Fruit fly (Drosophila melanogaster) whole organism, embryonic: Measurements from ENCODE around the gene CG14402.

ENCODE experiments used
- Adf1 ChIP-seq: fragments of 200-800 bp; sonication (Bioruptor generic); IDR thresholded peaks from 2 replicates; pipeline ENCODE4 v1.3.6; 2022; ENCODE audit warnings: missing biosample characterization, missing genetic modification characterization
- Aef1 ChIP-seq: fragments of 200-800 bp; sonication (Bioruptor generic); IDR thresholded peaks from 3 replicates; pipeline ENCODE4 v1.3.6; 2022; ENCODE audit warnings: missing biosample characterization, missing genetic modification characterization
- Atf6 ChIP-seq: fragments of 200-800 bp; sonication (Bioruptor generic); IDR thresholded peaks from 2 replicates; pipeline ENCODE4 v1.3.6; 2022; ENCODE audit warnings: missing biosample characterization, missing genetic modification characterization
- CG10462 ChIP-seq: fragments of 200-800 bp; sonication (Bioruptor generic); optimal IDR thresholded peaks from 2 replicates; lab custom pipeline; 2016; ENCODE audit warnings: missing biosample characterization, missing genetic modification characterization
- CG10565 ChIP-seq: fragments of 200-800 bp; sonication (Bioruptor generic); optimal IDR thresholded peaks from 3 replicates; lab custom pipeline; 2016; ENCODE audit warnings: missing biosample characterization, mild to moderate bottlenecking, missing genetic modification characterization
- CG10979 ChIP-seq: fragments of 200-800 bp; sonication (Bioruptor generic); optimal IDR thresholded peaks from 2 replicates; lab custom pipeline; 2018; ENCODE audit warnings: missing biosample characterization, mild to moderate bottlenecking, missing genetic modification characterization, moderate library complexity
- CG11398 ChIP-seq: fragments of 200-800 bp; sonication (Bioruptor generic); optimal IDR thresholded peaks from 2 replicates; lab custom pipeline; 2016; ENCODE audit warnings: missing biosample characterization, missing genetic modification characterization
- CG11696 ChIP-seq: fragments of 200-800 bp; sonication (Bioruptor generic); IDR thresholded peaks from 2 replicates; pipeline ENCODE4 v1.3.6; 2022; ENCODE audit warnings: missing biosample characterization, missing genetic modification characterization
- CG14965 ChIP-seq: fragments of 200-800 bp; sonication (Bioruptor generic); optimal IDR thresholded peaks from 2 replicates; lab custom pipeline; 2016; ENCODE audit warnings: missing biosample characterization, missing genetic modification characterization, borderline replicate concordance
- CG16779 ChIP-seq: fragments of 200-800 bp; sonication (Bioruptor generic); IDR thresholded peaks from 2 replicates; pipeline ENCODE4 v1.3.6; 2022; ENCODE audit warnings: missing biosample characterization, missing genetic modification characterization
- CG16815 ChIP-seq: fragments of 200-800 bp; sonication (Bioruptor generic); optimal IDR thresholded peaks from 3 replicates; lab custom pipeline; 2017; ENCODE audit warnings: missing biosample characterization, mild to moderate bottlenecking, missing genetic modification characterization
- CG17359 ChIP-seq: fragments of 200-800 bp; sonication (Bioruptor generic); optimal IDR thresholded peaks from 3 replicates; lab custom pipeline; 2018; ENCODE audit warnings: missing biosample characterization, mild to moderate bottlenecking, missing genetic modification characterization, moderate library complexity
- CG18476 ChIP-seq: fragments of 200-800 bp; sonication (Bioruptor generic); optimal IDR thresholded peaks from 2 replicates; lab custom pipeline; 2016; ENCODE audit warnings: missing biosample characterization, mild to moderate bottlenecking, missing genetic modification characterization
- CG2199 ChIP-seq: fragments of 200-800 bp; sonication (Bioruptor generic); IDR thresholded peaks from 3 replicates; pipeline ENCODE4 v1.3.6; 2022; ENCODE audit warnings: missing biosample characterization, missing genetic modification characterization
- CG2889 ChIP-seq: fragments of 200-800 bp; sonication (Bioruptor generic); IDR thresholded peaks from 3 replicates; pipeline ENCODE4 v1.3.6; 2022; ENCODE audit warnings: missing biosample characterization, missing genetic modification characterization
- CG3995 ChIP-seq: fragments of 200-800 bp; sonication (Bioruptor generic); optimal IDR thresholded peaks from 3 replicates; lab custom pipeline; 2016; ENCODE audit warnings: missing biosample characterization, missing genetic modification characterization
- CG4730 ChIP-seq: fragments of 200-800 bp; sonication (Bioruptor generic); IDR thresholded peaks from 2 replicates; pipeline ENCODE4 v1.3.6; 2022; ENCODE audit warnings: missing biosample characterization, missing genetic modification characterization
- CG6654 ChIP-seq: fragments of 200-800 bp; sonication (Bioruptor generic); optimal IDR thresholded peaks from 2 replicates; lab custom pipeline; 2017; ENCODE audit warnings: missing biosample characterization, mild to moderate bottlenecking, missing genetic modification characterization
- CG9727 ChIP-seq: fragments of 200-800 bp; sonication (Bioruptor generic); optimal IDR thresholded peaks from 3 replicates; lab custom pipeline; 2017; ENCODE audit warnings: missing biosample characterization, mild to moderate bottlenecking, missing genetic modification characterization
- Chrac-16 ChIP-seq: fragments of 200-800 bp; sonication (Bioruptor generic); optimal IDR thresholded peaks from 3 replicates; lab custom pipeline; 2016; ENCODE audit warnings: missing biosample characterization, missing genetic modification characterization
- D19A ChIP-seq: fragments of 200-800 bp; optimal IDR thresholded peaks from 3 replicates; lab custom pipeline; 2019; ENCODE audit warnings: missing biosample characterization, mild to moderate bottlenecking, missing genetic modification characterization, moderate library complexity
- Deaf1 ChIP-seq: fragments of 200-800 bp; optimal IDR thresholded peaks from 3 replicates; lab custom pipeline; 2019; ENCODE audit warnings: missing biosample characterization, mild to moderate bottlenecking, missing genetic modification characterization, moderate library complexity
- Doc2 ChIP-seq: fragments of 200-800 bp; sonication (Bioruptor generic); IDR thresholded peaks from 2 replicates; pipeline ENCODE4 v1.3.6; 2022; ENCODE audit warnings: missing biosample characterization, missing genetic modification characterization
- Ets65A ChIP-seq: fragments of 200-800 bp; sonication (Bioruptor generic); peaks from one replicate; lab custom pipeline; 2016; ENCODE audit warnings: missing biosample characterization, missing genetic modification characterization
- Hr51 ChIP-seq, 2 experiments: fragments of 200-800 bp; sonication (Bioruptor generic); optimal IDR thresholded peaks; 2 replicates in 1 of 2; 3 replicates in 1 of 2; lab custom pipeline; 2016 to 2018; ENCODE audit warnings: missing biosample characterization in 2 of 2, missing genetic modification characterization in 2 of 2, mild to moderate bottlenecking in 1 of 2, moderate library complexity in 1 of 2
- Lim3 ChIP-seq: fragments of 200-800 bp; sonication (Bioruptor generic); IDR thresholded peaks from 2 replicates; pipeline ENCODE4 v1.3.6; 2022; ENCODE audit warnings: missing biosample characterization, missing genetic modification characterization
- Mad ChIP-seq: fragments of 200-800 bp; sonication (Bioruptor generic); optimal IDR thresholded peaks from 2 replicates; lab custom pipeline; 2016; ENCODE audit warnings: missing biosample characterization, missing genetic modification characterization
- Myb ChIP-seq: fragments of 200-800 bp; sonication (Bioruptor generic); optimal IDR thresholded peaks from 2 replicates; lab custom pipeline; 2016; ENCODE audit warnings: missing biosample characterization, missing genetic modification characterization
- NFAT ChIP-seq: fragments of 200-800 bp; sonication (Bioruptor generic); IDR thresholded peaks from 2 replicates; pipeline ENCODE4 v1.3.6; 2022; ENCODE audit warnings: missing biosample characterization, missing genetic modification characterization
- NfI ChIP-seq: fragments of 200-800 bp; sonication (Bioruptor generic); optimal IDR thresholded peaks from 3 replicates; lab custom pipeline; 2018; ENCODE audit warnings: missing biosample characterization, mild to moderate bottlenecking, missing genetic modification characterization, moderate library complexity
- Ravus ChIP-seq: fragments of 200-800 bp; sonication (Bioruptor generic); IDR thresholded peaks from 2 replicates; pipeline ENCODE4 v1.3.6; 2022; ENCODE audit warnings: missing biosample characterization, missing genetic modification characterization
- TFAM ChIP-seq: fragments of 200-800 bp; sonication (Bioruptor generic); optimal IDR thresholded peaks from 2 replicates; lab custom pipeline; 2017; ENCODE audit warnings: missing biosample characterization, missing genetic modification characterization, inconsistent platforms
- ap ChIP-seq: fragments of 200-800 bp; sonication (Bioruptor generic); IDR thresholded peaks from 2 replicates; pipeline ENCODE4 v1.3.6; 2022; ENCODE audit warnings: missing biosample characterization, missing genetic modification characterization
- chif ChIP-seq, 2 experiments: fragments of 200-800 bp; sonication (Bioruptor generic); optimal IDR thresholded peaks; 3 replicates each; lab custom pipeline; 2016; ENCODE audit warnings: missing biosample characterization in 2 of 2, missing genetic modification characterization in 2 of 2
- disco-r ChIP-seq: fragments of 200-800 bp; sonication (Bioruptor generic); optimal IDR thresholded peaks from 2 replicates; lab custom pipeline; 2016; ENCODE audit warnings: missing biosample characterization, missing genetic modification characterization
- dmrt11E ChIP-seq: fragments of 200-800 bp; sonication (Bioruptor generic); optimal IDR thresholded peaks from 3 replicates; lab custom pipeline; 2018; ENCODE audit warnings: missing biosample characterization, mild to moderate bottlenecking, missing genetic modification characterization, moderate library complexity
- fd3F ChIP-seq: fragments of 200-800 bp; sonication (Bioruptor generic); optimal IDR thresholded peaks from 2 replicates; lab custom pipeline; 2018; ENCODE audit warnings: missing biosample characterization, mild to moderate bottlenecking, missing genetic modification characterization, moderate library complexity
- fru ChIP-seq: fragments of >200 bp; optimal IDR thresholded peaks from 2 replicates; lab custom pipeline; 2017
- gcm2 ChIP-seq: fragments of 200-800 bp; sonication (Bioruptor generic); optimal IDR thresholded peaks from 2 replicates; lab custom pipeline; 2016; ENCODE audit warnings: missing biosample characterization, missing genetic modification characterization
- hb ChIP-seq: fragments of 200-800 bp; sonication (Bioruptor generic); IDR thresholded peaks from 3 replicates; pipeline ENCODE4 v1.3.6; 2022; ENCODE audit warnings: missing biosample characterization, missing genetic modification characterization; ENCODE audit not compliant: partially characterized antibody
- kay ChIP-seq: fragments of 200-800 bp; sonication (Bioruptor generic); optimal IDR thresholded peaks from 2 replicates; lab custom pipeline; 2016; ENCODE audit warnings: missing biosample characterization, missing genetic modification characterization
- mld ChIP-seq: fragments of 200-800 bp; sonication (Bioruptor generic); IDR thresholded peaks from 3 replicates; pipeline ENCODE4 v1.3.6; 2022; ENCODE audit warnings: missing biosample characterization, missing genetic modification characterization; ENCODE audit not compliant: partially characterized antibody
- nerfin-2 ChIP-seq: fragments of 200-800 bp; sonication (Bioruptor generic); IDR thresholded peaks from 2 replicates; pipeline ENCODE4 v1.3.6; 2022; ENCODE audit warnings: missing biosample characterization, missing genetic modification characterization; ENCODE audit not compliant: partially characterized antibody
- nom ChIP-seq: fragments of 200-800 bp; sonication (Bioruptor generic); optimal IDR thresholded peaks from 2 replicates; lab custom pipeline; 2017; ENCODE audit warnings: missing biosample characterization, missing genetic modification characterization, mild to moderate bottlenecking, moderate library complexity, missing genetic modification reagents
- repo ChIP-seq: fragments of 200-800 bp; sonication (Bioruptor generic); optimal IDR thresholded peaks from 2 replicates; lab custom pipeline; 2016; ENCODE audit warnings: missing biosample characterization, missing genetic modification characterization
- sens-2 ChIP-seq: fragments of 200-800 bp; sonication (Bioruptor generic); IDR thresholded peaks from 2 replicates; pipeline ENCODE4 v1.3.6; 2022; ENCODE audit warnings: missing biosample characterization, missing genetic modification characterization
- trem ChIP-seq: fragments of 200-800 bp; optimal IDR thresholded peaks from 3 replicates; lab custom pipeline; 2019; ENCODE audit warnings: missing biosample characterization, mild to moderate bottlenecking, missing genetic modification characterization, moderate library complexity
- vnd ChIP-seq: fragments of 200-800 bp; sonication (Bioruptor generic); IDR thresholded peaks from 3 replicates; pipeline ENCODE4 v1.3.6; 2022; ENCODE audit warnings: missing biosample characterization, missing genetic modification characterization; ENCODE audit not compliant: partially characterized antibody
- z ChIP-seq: fragments of 200-800 bp; sonication (Bioruptor generic); IDR thresholded peaks from 3 replicates; pipeline ENCODE4 v1.3.6; 2022; ENCODE audit warnings: missing biosample characterization, missing genetic modification characterization
- zfh1 ChIP-seq: fragments of 200-800 bp; sonication (Bioruptor generic); IDR thresholded peaks from 3 replicates; pipeline ENCODE4 v1.3.6; 2022; ENCODE audit warnings: missing biosample characterization, missing genetic modification characterization

CG14402 gene

DNA sequence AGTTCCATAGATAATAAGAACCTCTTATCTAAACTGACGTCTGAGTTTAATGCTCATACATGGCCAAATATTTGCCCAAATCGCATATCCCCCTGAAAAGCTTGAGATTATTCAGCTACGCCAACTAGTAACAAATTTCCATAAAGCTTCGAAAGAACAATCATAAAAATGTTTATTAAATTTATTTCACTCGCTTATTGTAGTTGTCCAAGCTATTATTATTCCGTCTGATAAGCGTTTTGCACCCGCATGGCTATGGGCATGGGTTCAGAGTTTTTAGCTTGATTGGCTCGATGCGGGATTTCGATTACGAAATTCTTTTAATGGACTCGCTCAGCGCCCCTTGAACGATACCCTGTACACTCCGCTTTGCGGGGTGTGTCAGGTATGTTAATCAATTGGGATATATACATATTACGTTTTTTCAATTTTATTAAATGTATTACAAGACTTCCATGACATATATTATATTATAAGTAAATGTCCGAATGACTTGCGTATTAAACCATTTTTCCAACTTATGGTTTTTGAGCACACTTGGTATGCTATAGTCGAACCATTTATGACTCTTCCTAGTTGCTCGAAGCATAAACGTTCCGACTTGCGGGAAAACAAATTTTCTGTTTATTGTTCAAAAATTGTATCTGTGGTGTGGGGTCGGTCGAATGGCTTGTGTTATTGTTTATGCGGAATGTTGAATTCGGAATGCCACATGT is 43.3 kb upstream of the CG14402 start (continued):
- peak; percentile 26 for TF ChIP-seq nom (GFP tag; lab: Kevin White, UChicago)
- TF ChIP-seq Adf1 (GFP tag; lab: Robert Waterston, UW): peak; percentile 84
- peak; percentile 21 for TF ChIP-seq repo (GFP tag; lab: Kevin White, UChicago)
- peak; percentile 92 for TF ChIP-seq kay (GFP tag; lab: Kevin White, UChicago)
- TF ChIP-seq CG11696: peak; percentile 81
- peak; percentile 89 for TF ChIP-seq Lim3
- peak; percentile 95 for TF ChIP-seq Chrac-16 (GFP tag; lab: Kevin White, UChicago)
- TF ChIP-seq mld: peak; percentile 80; the same call in 2 of the 3 replicates
- peak; percentile 87 for TF ChIP-seq CG10462 (GFP tag; lab: Kevin White, UChicago)
- TF ChIP-seq Doc2: peak; percentile 88
- TF ChIP-seq NfI: peak; percentile 94
- TF ChIP-seq CG10979 (tag; lab: Kevin White, UChicago): peak; percentile 94
- TF ChIP-seq CG17359 (tag; lab: Kevin White, UChicago): peak; percentile 97
- peak; percentile 94 for TF ChIP-seq ap
- TF ChIP-seq Mad (GFP tag; lab: Kevin White, UChicago): peak; percentile 90
- peak; percentile 92 for TF ChIP-seq D19A (tag; lab: Kevin White, UChicago)
- peak; percentile 83 to 84 for TF ChIP-seq chif (GFP tag; optimal IDR thresholded peaks at IDR 0.05; lab: Kevin White, UChicago)
- TF ChIP-seq CG4730 (GFP tag; lab: Robert Waterston, UW): peak; percentile 95
- peak; percentile 88 for TF ChIP-seq CG18476 (GFP tag; lab: Kevin White, UChicago)
- TF ChIP-seq trem (tag; lab: Kevin White, UChicago): peak; percentile 86
- peak; percentile 52 for TF ChIP-seq CG10565 (GFP tag; lab: Kevin White, UChicago)
- peak; percentile 94 for TF ChIP-seq CG16815 (GFP tag; lab: Kevin White, UChicago)
- TF ChIP-seq CG2889 (GFP tag; lab: Robert Waterston, UW): peak; percentile 94
- peak; percentile 81 for TF ChIP-seq Deaf1
- peak; percentile 84 for TF ChIP-seq CG6654
- peak; percentile 93 for TF ChIP-seq Aef1 (GFP tag; lab: Robert Waterston, UW)
- TF ChIP-seq z (GFP tag; lab: Robert Waterston, UW): peak; percentile 61; the same call in 1 of the 3 replicates
- peak; percentile 93 for TF ChIP-seq Ravus
- peak; percentile 90 for TF ChIP-seq NFAT
- TF ChIP-seq CG9727 (GFP tag; lab: Kevin White, UChicago): peak; percentile 96
- peak; percentile 72; the same call in 1 of the 2 replicates for TF ChIP-seq CG16779 (GFP tag; lab: Robert Waterston, UW)
- peak; percentile 65 for TF ChIP-seq CG11398
- peak; percentile 39 for TF ChIP-seq Myb (GFP tag; lab: Kevin White, UChicago)
- peak; percentile 85 for TF ChIP-seq nerfin-2
- peak; percentile 98 for TF ChIP-seq Atf6 (GFP tag; lab: Robert Waterston, UW)
- no peak for TF ChIP-seq fru (lab: Kevin White, UChicago)
- peak; percentile 76 to 97 for TF ChIP-seq Hr51 (GFP tag; optimal IDR thresholded peaks at IDR 0.05; lab: Kevin White, UChicago)
- peak; percentile 74 for TF ChIP-seq sens-2 (GFP tag; lab: Robert Waterston, UW)
- peak; percentile 64 for TF ChIP-seq CG3995 (GFP tag; lab: Kevin White, UChicago)
- TF ChIP-seq hb: peak; percentile 70; the same call in 2 of the 3 replicates
- TF ChIP-seq disco-r (GFP tag; lab: Kevin White, UChicago): peak; percentile 36
- peak; percentile 84; the same call in 2 of the 3 replicates for TF ChIP-seq CG2199 (GFP tag; lab: Robert Waterston, UW)
- peak; percentile 71 for TF ChIP-seq TFAM (GFP tag; lab: Kevin White, UChicago)
- peak; percentile 19 for TF ChIP-seq CG14965
- peak; percentile 83 for TF ChIP-seq gcm2 (GFP tag; lab: Kevin White, UChicago)
- peak; percentile 96 for TF ChIP-seq Ets65A
- TF ChIP-seq vnd: peak; percentile 87
- TF ChIP-seq dmrt11E: peak; percentile 94
- peak; percentile 95 for TF ChIP-seq zfh1 (GFP tag; lab: Robert Waterston, UW)
- TF ChIP-seq fd3F (GFP tag; lab: Kevin White, UChicago): peak; percentile 92
